Worm (Caenorhabditis elegans): ENCODE data around the gene W02H5.8.

W02H5.8 gene

DNA sequence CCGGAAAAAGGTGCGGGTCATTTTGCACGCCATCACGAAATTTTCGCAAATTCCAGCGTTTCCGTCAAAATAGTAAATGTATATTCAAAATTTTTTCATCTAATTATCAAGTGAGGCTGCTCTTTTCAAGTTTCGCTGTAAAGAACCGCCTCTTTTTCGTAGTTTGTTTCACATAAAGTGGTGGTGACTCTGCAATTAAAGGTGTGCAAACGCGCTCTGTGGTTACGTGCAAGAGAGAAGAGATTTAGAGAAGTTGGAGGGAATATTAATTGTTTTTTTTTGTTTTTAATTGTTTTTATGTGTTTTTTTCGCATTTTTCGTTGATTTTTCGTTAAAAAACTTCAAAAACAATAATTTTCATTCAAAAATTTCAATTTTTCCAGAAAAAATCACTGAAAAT is 20.1 kb upstream of the W02H5.8 start, which contains the start of gene W02G9.3 (continued):
- TF ChIP-seq unc-130 (GFP tag; optimal IDR thresholded peaks at IDR 0.05) (peak; percentile 40), F10B5.3 (tag; optimal IDR thresholded peaks at IDR 0.05) (no peak), zag-1 (tag; optimal IDR thresholded peaks at IDR 0.05) (no peak), tra-1 (GFP tag; IDR thresholded peaks at IDR 0.05) (no peak), aha-1 (tag) (no peak)

DNA sequence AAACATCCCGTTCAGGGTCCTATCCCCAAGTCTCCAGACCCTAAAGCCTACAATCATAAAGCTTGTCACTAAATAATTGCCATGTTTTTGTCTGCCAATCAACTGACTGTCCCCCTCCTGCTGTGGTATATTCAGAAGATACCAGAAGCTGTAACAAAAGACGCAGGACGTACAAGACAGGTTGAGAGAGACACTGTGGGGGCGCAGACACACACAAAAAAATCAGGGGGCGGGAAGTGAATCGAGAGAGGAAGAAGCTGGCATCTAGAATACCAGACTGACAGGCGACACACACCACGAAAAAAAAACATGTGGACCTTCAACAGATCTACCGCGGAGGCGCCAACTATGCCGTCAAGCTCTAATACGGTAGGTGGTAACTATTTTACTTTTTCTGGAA is 18.7 kb upstream of the W02H5.8 start, which contains the start of gene kel-8:
kel-8 (plus strand) TSS at position 301 of the 400 bp plus-strand sequence.
- TF ChIP-seq nhr-111 (GFP tag; optimal IDR thresholded peaks at IDR 0.05) (no peak), aha-1 (tag) (peak; percentile 37), hlh-30 (tag; optimal IDR thresholded peaks at IDR 0.05; ENCODE audit: insufficient read depth) (peak; percentile 45), hlh-11 (tag; optimal IDR thresholded peaks at IDR 0.05) (peak; percentile 30), nhr-76 (tag; optimal IDR thresholded peaks at IDR 0.05) (no peak)

DNA sequence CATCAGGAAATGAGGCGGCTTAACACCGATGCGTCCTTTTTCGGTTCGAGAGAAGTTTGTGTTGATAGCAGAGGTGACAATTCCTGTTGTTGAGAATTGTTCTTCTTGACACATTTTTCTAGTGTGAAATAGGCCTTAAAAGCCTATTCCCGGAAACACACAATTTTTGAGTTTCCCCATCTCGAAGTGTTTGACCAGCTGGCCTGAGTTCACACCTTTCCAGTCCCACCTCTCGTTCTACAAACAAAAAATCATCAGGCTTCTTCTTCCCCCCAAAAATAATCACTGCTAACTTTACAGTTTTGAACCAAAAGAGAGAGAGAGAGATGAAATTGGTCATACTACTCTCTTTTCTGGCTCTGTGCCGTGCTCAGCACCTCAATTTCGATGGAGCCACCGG is 14.1 kb upstream of the W02H5.8 start, which contains the start of gene W02G9.4:
W02G9.4 (plus strand) TSS at position 301 of the 400 bp plus-strand sequence.
- TF ChIP-seq Y75B8A.6 (GFP tag; IDR thresholded peaks at IDR 0.05) (no peak), zip-11 (GFP tag; IDR thresholded peaks at IDR 0.05) (no peak), snpc-4 (tag; optimal IDR thresholded peaks at IDR 0.05) (no peak), dmd-6 (GFP tag; IDR thresholded peaks at IDR 0.05) (no peak), unc-39 (tag; optimal IDR thresholded peaks at IDR 0.05) (no peak), arid-1 (GFP tag; conservative IDR thresholded peaks at IDR 0.05) (no peak), hif-1 (tag; optimal IDR thresholded peaks at IDR 0.05) (no peak), F44E2.7 (GFP tag; IDR thresholded peaks at IDR 0.05) (no peak), lin-38 (GFP tag; IDR thresholded peaks at IDR 0.05) (no peak), nhr-41 (GFP tag; IDR thresholded peaks at IDR 0.05) (no peak), nhr-102 (tag; optimal IDR thresholded peaks at IDR 0.05) (no peak), R02D3.7 (tag; optimal IDR thresholded peaks at IDR 0.05) (no peak), gei-8 (GFP tag; optimal IDR thresholded peaks at IDR 0.05) (no peak), mep-1 (tag; optimal IDR thresholded peaks at IDR 0.05) (no peak), ces-1 (GFP tag; optimal IDR thresholded peaks at IDR 0.05) (no peak), pqm-1 (tag; optimal IDR thresholded peaks at IDR 0.05) (no peak), nhr-25 (tag; optimal IDR thresholded peaks at IDR 0.05; ENCODE audit: borderline replicate concordance, insufficient read depth) (no peak)

DNA sequence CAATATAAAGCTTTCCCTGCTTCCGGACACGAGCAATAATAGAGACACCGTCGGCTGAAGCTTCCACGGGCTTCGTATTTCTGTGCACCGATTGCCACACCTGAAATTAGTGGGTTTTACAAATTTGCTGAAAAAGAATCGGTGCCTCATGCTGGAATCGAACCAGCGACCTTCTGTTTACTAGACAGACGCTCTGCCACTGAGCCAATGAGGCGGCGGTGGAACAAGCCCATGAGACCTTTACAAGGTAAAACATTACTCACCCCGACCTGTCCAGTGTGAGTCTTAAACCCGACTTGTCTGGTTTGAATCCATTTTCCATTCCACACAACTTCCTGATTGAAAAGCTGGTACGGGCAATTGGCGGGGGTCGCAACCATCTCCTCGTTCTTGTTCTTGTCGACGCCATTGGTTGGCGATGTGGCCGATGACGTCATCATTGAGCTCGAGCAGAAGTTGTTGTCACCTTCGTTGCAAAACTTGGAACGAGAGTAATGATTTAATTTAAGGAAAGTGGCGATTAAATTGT is 12.1 kb upstream of the W02H5.8 start, which contains the start of gene ndx-2:
ndx-2 (minus strand) TSS at position 479 of the 529 bp plus-strand sequence.
- no peak for TF ChIP-seq zag-1 (tag; optimal IDR thresholded peaks at IDR 0.05)
- TF ChIP-seq ceh-28 (tag; optimal IDR thresholded peaks at IDR 0.05): no peak
- TF ChIP-seq ceh-44 (GFP tag; IDR thresholded peaks at IDR 0.05): no peak
- no peak for TF ChIP-seq zip-2 (tag; optimal IDR thresholded peaks at IDR 0.05)
- no peak for TF ChIP-seq lir-3 (tag; optimal IDR thresholded peaks at IDR 0.05)
- 0 out of 2 replicates have a peak, but pooled peaks have one; percentile 50 for TF ChIP-seq php-3 (GFP tag; IDR thresholded peaks at IDR 0.05)
- no peak for TF ChIP-seq daf-12 (tag; optimal IDR thresholded peaks at IDR 0.05)
- no peak for TF ChIP-seq zfp-2 (tag; optimal IDR thresholded peaks at IDR 0.05)
- peak; percentile 17; the same call in 1 of the 2 replicates for TF ChIP-seq lin-1 (GFP tag; IDR thresholded peaks at IDR 0.05)
- peak; percentile 17 for TF ChIP-seq mxl-3 (GFP tag; optimal IDR thresholded peaks at IDR 0.05)
- no peak for TF ChIP-seq lsy-2 (tag; optimal IDR thresholded peaks at IDR 0.05)
- TF ChIP-seq saeg-2 (GFP tag; IDR thresholded peaks at IDR 0.05): no peak
- TF ChIP-seq ctbp-1 (GFP tag; IDR thresholded peaks at IDR 0.05): peak; percentile 66
- no peak for TF ChIP-seq pqm-1 (tag; optimal IDR thresholded peaks at IDR 0.05)
- peak; percentile 9 for TF ChIP-seq rbr-2 (tag; optimal IDR thresholded peaks at IDR 0.05)
- peak; percentile 6 for TF ChIP-seq hlh-30 (tag; optimal IDR thresholded peaks at IDR 0.05; ENCODE audit: insufficient read depth)
- no peak for TF ChIP-seq skn-1 (tag; optimal IDR thresholded peaks at IDR 0.05)
- TF ChIP-seq R02D3.7 (tag; optimal IDR thresholded peaks at IDR 0.05): no peak
- TF ChIP-seq snpc-1.2 (GFP tag; IDR thresholded peaks at IDR 0.05): peak; percentile 79
- no peak for TF ChIP-seq nhr-11 (tag; optimal IDR thresholded peaks at IDR 0.05)
- TF ChIP-seq zfp-3 (GFP tag; conservative IDR thresholded peaks at IDR 0.05): no peak
- no peak for TF ChIP-seq unc-130 (GFP tag; optimal IDR thresholded peaks at IDR 0.05)
- no peak for TF ChIP-seq nhr-28 (tag; optimal IDR thresholded peaks at IDR 0.05)
- TF ChIP-seq zip-11 (GFP tag; IDR thresholded peaks at IDR 0.05): no peak
- TF ChIP-seq ama-1 (optimal IDR thresholded peaks at IDR 0.05): no peak
- TF ChIP-seq daf-19 (GFP tag; conservative IDR thresholded peaks at IDR 0.05): no peak
- no peak for TF ChIP-seq lin-15B (tag; optimal IDR thresholded peaks at IDR 0.05)
